Worm (Caenorhabditis elegans) whole organism, L4/young adult: Measurements from ENCODE around the gene B0563.6.

Experiments
- W03F9.2 ChIP-seq: fragments of 150-350 bp; optimal IDR thresholded peaks from 2 replicates; lab custom pipeline; 2014; ENCODE audit warnings: missing biosample characterization, missing genetic modification characterization
- him-1 ChIP-seq: sonication (generic microtip); optimal IDR thresholded peaks from 2 replicates; lab custom pipeline; 2016; ENCODE audit warnings: missing genotype, missing genetic modification reagents, missing genetic modification characterization, missing compliant biosample characterization

DNA sequence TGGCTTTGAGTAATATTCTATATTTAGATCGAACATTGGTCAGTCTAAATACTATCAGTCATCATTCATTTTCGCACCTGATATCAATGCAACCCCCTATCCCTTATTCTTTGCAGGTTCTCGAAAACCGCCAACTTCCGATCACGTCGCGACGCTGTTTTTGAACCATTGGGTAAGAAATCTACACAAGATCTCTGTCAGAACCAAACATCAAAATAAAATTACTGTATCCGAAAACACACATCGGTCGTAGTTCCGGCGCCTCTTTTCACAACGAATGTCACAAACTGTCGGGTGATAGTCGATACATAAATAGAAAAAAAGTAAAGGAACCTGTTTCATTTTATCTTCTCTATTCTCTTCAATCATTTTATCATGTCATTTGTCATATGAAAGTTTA lies 9.5 kb downstream of the B0563.6 start:
- TF ChIP-seq him-1 (tag; lab: Kevin White, UChicago) (no peak), W03F9.2 (tag; lab: Kevin White, UChicago) (no peak)
